Worm (Caenorhabditis elegans) whole organism, L3 larva: ENCODE results near the gene sra-4.

Experiments used
- R02D3.7 ChIP-seq: fragments of 150-350 bp; optimal IDR thresholded peaks from 2 replicates; lab custom pipeline; 2014; ENCODE audit warnings: missing biosample characterization, missing genetic modification characterization
- ZK546.5 ChIP-seq: sonication (generic microtip); optimal IDR thresholded peaks from 2 replicates; lab custom pipeline; 2017; ENCODE audit warnings: missing biosample characterization, missing genetic modification characterization
- aly-2 ChIP-seq: fragments of 150-350 bp; optimal IDR thresholded peaks from 2 replicates; lab custom pipeline; 2014; ENCODE audit warnings: missing biosample characterization, missing genetic modification characterization
- ceh-16 ChIP-seq: sonication (generic microtip); optimal IDR thresholded peaks from 2 replicates; lab custom pipeline; 2017; ENCODE audit warnings: missing biosample characterization, missing genetic modification characterization
- ceh-28 ChIP-seq: fragments of 150-350 bp; optimal IDR thresholded peaks from 2 replicates; lab custom pipeline; 2014; ENCODE audit warnings: missing biosample characterization, missing genetic modification reagents, missing genetic modification characterization
- ceh-82 ChIP-seq: fragments of 150-350 bp; optimal IDR thresholded peaks from 2 replicates; lab custom pipeline; 2014; ENCODE audit warnings: missing biosample characterization, missing genetic modification characterization
- ceh-9 ChIP-seq: sonication (generic microtip); optimal IDR thresholded peaks from 2 replicates; lab custom pipeline; 2018; ENCODE audit warnings: missing biosample characterization, missing genetic modification characterization
- elt-2 ChIP-seq: sonication (generic microtip); optimal IDR thresholded peaks from 2 replicates; lab custom pipeline; 2016; ENCODE audit warnings: missing genetic modification reagents, mild to moderate bottlenecking, missing genetic modification characterization, missing compliant biosample characterization
- elt-3 ChIP-seq, 3 experiments: fragments of 150-350 bp in 1 of 3; sonication (generic microtip) in 2 of 3; optimal IDR thresholded peaks; 2 replicates in 2 of 3; 4 replicates in 1 of 3; lab custom pipeline; 2014 to 2017; ENCODE audit warnings: missing biosample characterization in 3 of 3, missing genetic modification characterization in 3 of 3
- eor-1 ChIP-seq, 2 experiments: fragments of 150-350 bp; optimal IDR thresholded peaks; 2 replicates each; lab custom pipeline; 2014 to 2018; ENCODE audit warnings: missing biosample characterization in 2 of 2, missing genetic modification characterization in 2 of 2
- fkh-10 ChIP-seq: sonication (generic microtip); optimal IDR thresholded peaks from 2 replicates; lab custom pipeline; 2017; ENCODE audit warnings: missing biosample characterization, missing genetic modification reagents, missing genetic modification characterization
- fkh-2 ChIP-seq: fragments of 150-350 bp; optimal IDR thresholded peaks from 2 replicates; lab custom pipeline; 2014; ENCODE audit warnings: missing biosample characterization, missing genetic modification reagents, missing genetic modification characterization
- hmg-11 ChIP-seq: sonication (generic microtip); optimal IDR thresholded peaks from 2 replicates; lab custom pipeline; 2016; ENCODE audit warnings: missing genetic modification characterization, missing compliant biosample characterization
- jun-1 ChIP-seq: fragments of 150-350 bp; optimal IDR thresholded peaks from 2 replicates; lab custom pipeline; 2014; ENCODE audit warnings: missing biosample characterization, missing genetic modification reagents, missing genetic modification characterization
- lin-15B ChIP-seq: fragments of 150-350 bp; optimal IDR thresholded peaks from 2 replicates; lab custom pipeline; 2014; ENCODE audit warnings: missing biosample characterization, missing genetic modification characterization
- lsy-12 ChIP-seq: sonication (generic microtip); optimal IDR thresholded peaks from 2 replicates; lab custom pipeline; 2016; ENCODE audit warnings: mild to moderate bottlenecking, missing genetic modification characterization, missing compliant biosample characterization
- mdl-1 ChIP-seq: fragments of 150-350 bp; optimal IDR thresholded peaks from 2 replicates; lab custom pipeline; 2014; ENCODE audit warnings: missing biosample characterization, missing genetic modification characterization
- mml-1 ChIP-seq: fragments of 150-350 bp; sonication (generic microtip); optimal IDR thresholded peaks from 3 replicates; lab custom pipeline; 2014; ENCODE audit warnings: missing biosample characterization, missing genetic modification characterization
- nfya-1 ChIP-seq: sonication (generic microtip); optimal IDR thresholded peaks from 2 replicates; lab custom pipeline; 2017; ENCODE audit warnings: missing genetic modification characterization, mild to moderate bottlenecking, missing compliant biosample characterization, antibody characterized with exemption, moderate library complexity; ENCODE audit not compliant: insufficient read depth
- nhr-12 ChIP-seq: fragments of 150-350 bp; optimal IDR thresholded peaks from 2 replicates; lab custom pipeline; 2014; ENCODE audit warnings: missing biosample characterization, missing genetic modification characterization
- nhr-23 ChIP-seq: fragments of 150-350 bp; optimal IDR thresholded peaks from 2 replicates; lab custom pipeline; 2014; ENCODE audit warnings: missing biosample characterization, missing genetic modification reagents, missing genetic modification characterization
- nhr-25 ChIP-seq: sonication (generic microtip); optimal IDR thresholded peaks from 2 replicates; lab custom pipeline; 2017; ENCODE audit warnings: missing biosample characterization, missing genetic modification characterization
- nhr-43 ChIP-seq: sonication (generic microtip); optimal IDR thresholded peaks from 2 replicates; lab custom pipeline; 2016; ENCODE audit warnings: mild to moderate bottlenecking, missing genetic modification characterization, missing compliant biosample characterization; ENCODE audit not compliant: poor library complexity, severe bottlenecking
- nhr-76 ChIP-seq: fragments of 150-350 bp; sonication (generic microtip); optimal IDR thresholded peaks from 5 replicates; lab custom pipeline; 2014; ENCODE audit warnings: missing biosample characterization, missing genetic modification characterization
- pha-4 ChIP-seq: fragments of 150-350 bp; optimal IDR thresholded peaks from 2 replicates; lab custom pipeline; 2014; ENCODE audit warnings: missing biosample characterization, missing genetic modification reagents, missing genetic modification characterization
- pqm-1 ChIP-seq: fragments of 150-350 bp; optimal IDR thresholded peaks from 2 replicates; lab custom pipeline; 2017; ENCODE audit warnings: missing biosample characterization, missing genetic modification characterization, inconsistent platforms
- unc-39 ChIP-seq: sonication (generic microtip); optimal IDR thresholded peaks from 4 replicates; lab custom pipeline; 2017; ENCODE audit warnings: missing biosample characterization, missing genetic modification characterization
- zag-1 ChIP-seq: fragments of 150-350 bp; optimal IDR thresholded peaks from 2 replicates; lab custom pipeline; 2014; ENCODE audit warnings: missing biosample characterization, missing genetic modification characterization
- ztf-11 ChIP-seq: fragments of 150-350 bp; optimal IDR thresholded peaks from 2 replicates; lab custom pipeline; 2014; ENCODE audit warnings: missing biosample characterization, missing genetic modification characterization
- ztf-4 ChIP-seq: fragments of 150-350 bp; optimal IDR thresholded peaks from 2 replicates; lab custom pipeline; 2014; ENCODE audit warnings: missing biosample characterization, missing genetic modification characterization

The sra-4 gene

ce11 chrII:9507181-9507580 lies 35.5 kb downstream of the sra-4 start, which contains the start of gene gcy-3:
Gene gcy-3 (minus strand): TSS chrII:9507281.
- no peak for TF ChIP-seq mdl-1 (tag; lab: Kevin White, UChicago)
- TF ChIP-seq lsy-12 (tag; lab: Kevin White, UChicago) = no peak
- TF ChIP-seq nhr-76 (tag; lab: Kevin White, UChicago) = no peak
- no peak for TF ChIP-seq eor-1 (tag; optimal IDR thresholded peaks at IDR 0.05; lab: Kevin White, UChicago)
- TF ChIP-seq nhr-25 = no peak
- no peak for TF ChIP-seq hmg-11
- TF ChIP-seq aly-2 (tag; lab: Kevin White, UChicago) = no peak
- TF ChIP-seq ceh-9 = no peak
- TF ChIP-seq ceh-28 (tag; lab: Kevin White, UChicago) = no peak
- no peak for TF ChIP-seq lin-15B (tag; lab: Kevin White, UChicago)
- TF ChIP-seq fkh-2 (tag; lab: Kevin White, UChicago) = no peak
- TF ChIP-seq nhr-23 = no peak
- no peak for TF ChIP-seq fkh-10 (GFP tag; lab: Kevin White, UChicago)
- no peak for TF ChIP-seq ZK546.5
- TF ChIP-seq mml-1 (tag; lab: Kevin White, UChicago) = no peak
- no peak for TF ChIP-seq ceh-82 (tag; lab: Kevin White, UChicago)
- TF ChIP-seq, all 47 proteins: peak for 0

- TF ChIP-seq pha-4 (tag; lab: Kevin White, UChicago) (peak; percentile 68), elt-2 (peak; percentile 98), jun-1 (tag; lab: Kevin White, UChicago) (peak; percentile 78), pqm-1 (tag; lab: Kevin White, UChicago) (peak; percentile 78), R02D3.7 (tag; lab: Kevin White, UChicago) (no peak), ztf-4 (tag; lab: Kevin White, UChicago) (no peak), ztf-11 (tag; lab: Kevin White, UChicago) (no peak)
- TF ChIP-seq, all 47 proteins: peak for 4
These were observed 40.7 kb downstream of the sra-4 start for ce11 chrII:9501955-9502354.

ce11 chrII:9500926-9501325 lies 41.8 kb downstream of the sra-4 start:
- TF ChIP-seq pqm-1 (tag; lab: Kevin White, UChicago) (peak; percentile 99), pha-4 (tag; lab: Kevin White, UChicago) (peak; percentile 76), elt-2 (peak; percentile 99), nhr-43 (tag; lab: Kevin White, UChicago) (no peak), jun-1 (tag; lab: Kevin White, UChicago) (peak; percentile 60), ceh-28 (tag; lab: Kevin White, UChicago) (no peak)
- TF ChIP-seq, all 47 proteins: peak for 4

ce11 chrII:9498589-9498988 lies 44.1 kb downstream of the sra-4 start:
- TF ChIP-seq pqm-1 (tag; lab: Kevin White, UChicago) (peak; percentile 42), zag-1 (tag; lab: Kevin White, UChicago) (no peak), elt-2 (peak; percentile 79)

ce11 chrII:9497309-9497708 lies 45.4 kb downstream of the sra-4 start:
- TF ChIP-seq nfya-1 (tag; lab: Kevin White, UChicago) (peak; percentile 27), elt-3 (tag; optimal IDR thresholded peaks at IDR 0.05; lab: Kevin White, UChicago) (no peak), R02D3.7 (tag; lab: Kevin White, UChicago) (no peak), nhr-12 (tag; lab: Kevin White, UChicago) (no peak), ceh-16 (tag; lab: Kevin White, UChicago) (no peak)
- TF ChIP-seq, all 47 proteins: peak for 1

- TF ChIP-seq nhr-43 (tag; lab: Kevin White, UChicago) (peak; percentile 42), unc-39 (tag; lab: Kevin White, UChicago) (no peak), mml-1 (tag; lab: Kevin White, UChicago) (peak; percentile 24)
- TF ChIP-seq, all 47 proteins: peak for 2
These were observed 49.2 kb downstream of the sra-4 start for ce11 chrII:9493242-9494058.
